Worm (Caenorhabditis elegans): ENCODE data around the gene F10G2.7.

Gene F10G2.7

DNA sequence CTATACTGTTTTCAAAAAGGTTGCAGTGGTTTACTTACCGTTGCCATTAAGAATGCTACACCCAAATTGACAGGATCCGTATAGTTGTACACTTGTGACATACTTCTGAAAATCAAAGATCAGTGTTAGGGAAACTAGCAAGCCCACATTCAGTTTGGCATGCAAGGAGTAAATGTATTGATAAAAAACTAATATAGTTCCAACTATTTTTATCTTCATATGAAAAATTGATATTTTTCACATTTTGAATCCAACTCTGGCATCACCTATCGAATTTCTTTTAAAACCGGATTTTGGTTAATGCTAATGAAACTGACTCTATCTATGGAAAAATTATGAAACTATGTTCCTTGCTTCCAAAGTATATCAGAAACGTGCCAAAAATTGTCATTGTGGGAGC lies 11.8 kb downstream of the F10G2.7 start, which contains the start of gene srx-92:
Gene srx-92, minus strand, starts transcription at position 101 of the 400 bp plus-strand sequence.
- TF ChIP-seq B0261.1 (tag; optimal IDR thresholded peaks at IDR 0.05) = no peak
- TF ChIP-seq snpc-1.3 (tag; optimal IDR thresholded peaks at IDR 0.05; ENCODE audit: insufficient read depth) = no peak
- no peak for TF ChIP-seq cebp-2 (GFP tag; IDR thresholded peaks at IDR 0.05)
- no peak for TF ChIP-seq akir-1 (GFP tag; optimal IDR thresholded peaks at IDR 0.05)
- no peak for TF ChIP-seq nhr-120 (GFP tag; IDR thresholded peaks at IDR 0.05)
- no peak for TF ChIP-seq Y56A3A.18 (GFP tag; IDR thresholded peaks at IDR 0.05)
- TF ChIP-seq F37B4.10 (GFP tag; IDR thresholded peaks at IDR 0.05) = no peak
- TF ChIP-seq B0336.3 (GFP tag; IDR thresholded peaks at IDR 0.05) = no peak
- TF ChIP-seq ztf-22 (GFP tag; optimal IDR thresholded peaks at IDR 0.05) = no peak
- no peak for TF ChIP-seq aptf-3 (GFP tag; IDR thresholded peaks at IDR 0.05)
- TF ChIP-seq lsy-27 (tag; optimal IDR thresholded peaks at IDR 0.05; ENCODE audit: borderline replicate concordance, insufficient read depth) = no peak
- no peak for TF ChIP-seq F33H1.4 (GFP tag; IDR thresholded peaks at IDR 0.05)
- TF ChIP-seq let-526 (GFP tag; IDR thresholded peaks at IDR 0.05) = no peak
- TF ChIP-seq ztf-3 (GFP tag; optimal IDR thresholded peaks at IDR 0.05) = no peak
- no peak for TF ChIP-seq him-1 (tag; optimal IDR thresholded peaks at IDR 0.05)
- TF ChIP-seq mel-28 (tag; optimal IDR thresholded peaks at IDR 0.05; ENCODE audit: borderline replicate concordance) = no peak

DNA sequence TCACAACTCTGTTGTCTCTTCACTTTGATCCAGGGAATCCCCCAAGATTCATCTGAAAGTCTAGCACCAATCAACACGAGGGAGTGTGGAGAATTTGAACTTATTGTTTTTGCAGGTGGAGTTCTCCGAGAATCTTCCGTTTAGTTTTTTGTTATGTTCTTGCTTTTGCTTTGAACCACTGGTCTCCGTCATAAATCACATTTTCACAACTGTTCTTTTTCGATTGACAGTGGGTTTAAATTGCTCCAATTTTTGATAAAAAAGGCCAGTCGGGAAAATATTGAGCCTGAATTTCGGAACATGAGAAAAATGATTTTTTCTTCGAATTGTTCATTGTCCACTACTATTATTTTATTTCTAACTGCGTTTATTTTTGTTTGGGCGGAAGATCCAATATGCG lies 15.2 kb downstream of the F10G2.7 start, which contains the start of gene F10G2.10:
Gene F10G2.10, plus strand, starts transcription at position 301 of the 400 bp plus-strand sequence.
- no peak for TF ChIP-seq F55B11.4 (tag; optimal IDR thresholded peaks at IDR 0.05; ENCODE audit: borderline replicate concordance, insufficient read depth)
- no peak for TF ChIP-seq tlf-1 (GFP tag; optimal IDR thresholded peaks at IDR 0.05)
- TF ChIP-seq C06A6.2 (GFP tag; conservative IDR thresholded peaks at IDR 0.05) = no peak
- no peak for TF ChIP-seq ztf-28 (GFP tag; IDR thresholded peaks at IDR 0.05)

DNA sequence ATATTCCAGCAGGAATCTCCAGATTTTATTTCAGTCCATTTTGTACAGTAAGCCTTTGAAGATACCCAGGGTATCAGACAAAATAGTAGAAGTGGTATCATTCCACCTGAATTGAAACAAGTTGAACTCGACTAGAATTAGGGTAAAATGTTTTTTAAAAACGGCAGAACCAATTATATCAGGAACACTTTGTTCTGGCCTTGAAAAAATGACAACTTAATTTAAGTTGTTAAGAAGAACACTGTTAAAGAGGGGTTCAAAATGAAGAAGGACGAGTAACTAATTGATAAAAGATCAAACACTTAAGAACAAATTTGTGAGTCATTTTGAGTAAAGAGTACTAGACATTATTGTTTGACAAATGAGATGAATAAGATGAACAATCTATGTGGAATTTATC lies 16.2 kb downstream of the F10G2.7 start, which contains the start of gene lmd-4:
Gene lmd-4, minus strand, starts transcription at position 101 of the 400 bp plus-strand sequence.
- TF ChIP-seq ekl-4 (GFP tag; IDR thresholded peaks at IDR 0.05) = no peak
- no peak for TF ChIP-seq T26A5.8 (tag; optimal IDR thresholded peaks at IDR 0.05)
- TF ChIP-seq rcor-1 (GFP tag; IDR thresholded peaks at IDR 0.05) = no peak
- TF ChIP-seq zfh-2 (GFP tag; conservative IDR thresholded peaks at IDR 0.05) = no peak
- no peak for TF ChIP-seq nhr-80 (tag; optimal IDR thresholded peaks at IDR 0.05)
- TF ChIP-seq C17E4.6 (GFP tag; IDR thresholded peaks at IDR 0.05) = no peak
- no peak for TF ChIP-seq F49E8.2 (tag; optimal IDR thresholded peaks at IDR 0.05; ENCODE audit: insufficient read depth)
- TF ChIP-seq tbx-9 (tag; optimal IDR thresholded peaks at IDR 0.05; ENCODE audit: borderline replicate concordance) = no peak
- no peak for TF ChIP-seq hrde-1 (tag; optimal IDR thresholded peaks at IDR 0.05; ENCODE audit: borderline replicate concordance)
- TF ChIP-seq ZK185.1 (tag; optimal IDR thresholded peaks at IDR 0.05; ENCODE audit: poor library complexity, severe bottlenecking) = no peak
- no peak for TF ChIP-seq egl-18 (GFP tag; IDR thresholded peaks at IDR 0.05)
- no peak for TF ChIP-seq hmg-20 (GFP tag; IDR thresholded peaks at IDR 0.05)
- TF ChIP-seq nhr-120 (GFP tag; IDR thresholded peaks at IDR 0.05) = no peak
- TF ChIP-seq dpff-1 (tag; optimal IDR thresholded peaks at IDR 0.05) = no peak
- no peak for TF ChIP-seq ztf-25 (GFP tag; IDR thresholded peaks at IDR 0.05)
- TF ChIP-seq xnd-1 (tag; optimal IDR thresholded peaks at IDR 0.05) = no peak
- TF ChIP-seq F23B12.7 (tag; optimal IDR thresholded peaks at IDR 0.05; ENCODE audit: insufficient read depth) = no peak
- TF ChIP-seq hmg-1.2 (GFP tag; IDR thresholded peaks at IDR 0.05) = no peak

Data from whole organism, young adult.